Fruit fly (Drosophila melanogaster) whole organism, embryonic: ENCODE measurements around the gene Cpr73D.

ENCODE experiments used
- Adf1 ChIP-seq: fragments of 200-800 bp; sonication (Bioruptor generic); IDR thresholded peaks from 2 replicates; pipeline ENCODE4 v1.3.6; 2022; ENCODE audit warnings: missing biosample characterization, missing genetic modification characterization
- Antp ChIP-seq: fragments of 200-800 bp; sonication (Bioruptor generic); optimal IDR thresholded peaks from 3 replicates; lab custom pipeline; 2016; ENCODE audit warnings: missing biosample characterization, missing genetic modification characterization
- Atf-2 ChIP-seq: fragments of 200-800 bp; sonication (Bioruptor generic); optimal IDR thresholded peaks from 2 replicates; lab custom pipeline; 2016; ENCODE audit warnings: missing biosample characterization, missing genetic modification characterization
- B-H2 ChIP-seq: fragments of 200-800 bp; sonication (Bioruptor generic); optimal IDR thresholded peaks from 2 replicates; lab custom pipeline; 2018; ENCODE audit warnings: missing biosample characterization, mild to moderate bottlenecking, missing genetic modification characterization
- CG10267 ChIP-seq: fragments of 200-800 bp; sonication (Bioruptor generic); optimal IDR thresholded peaks from 2 replicates; lab custom pipeline; 2018; ENCODE audit warnings: missing biosample characterization, mild to moderate bottlenecking, missing genetic modification characterization, moderate library complexity
- CG10462 ChIP-seq: fragments of 200-800 bp; sonication (Bioruptor generic); optimal IDR thresholded peaks from 2 replicates; lab custom pipeline; 2016; ENCODE audit warnings: missing biosample characterization, missing genetic modification characterization
- CG10543 ChIP-seq: fragments of 200-800 bp; sonication (Bioruptor generic); optimal IDR thresholded peaks from 3 replicates; lab custom pipeline; 2017; ENCODE audit warnings: missing biosample characterization, mild to moderate bottlenecking, missing genetic modification characterization, moderate library complexity
- CG12155 ChIP-seq: fragments of 200-800 bp; sonication (Bioruptor generic); optimal IDR thresholded peaks from 3 replicates; lab custom pipeline; 2016; ENCODE audit warnings: missing biosample characterization, missing genetic modification characterization
- CG12659 ChIP-seq: fragments of 200-800 bp; sonication (Bioruptor generic); optimal IDR thresholded peaks from 3 replicates; lab custom pipeline; 2017; ENCODE audit warnings: mild to moderate bottlenecking, missing biosample characterization, missing genetic modification reagents, missing genetic modification characterization
- CG12744 ChIP-seq: fragments of 200-800 bp; sonication (Bioruptor generic); optimal IDR thresholded peaks from 2 replicates; lab custom pipeline; 2016; ENCODE audit warnings: missing biosample characterization, missing genetic modification characterization
- CG13123 ChIP-seq: fragments of 200-800 bp; sonication (Bioruptor generic); optimal IDR thresholded peaks from 2 replicates; lab custom pipeline; 2016; ENCODE audit warnings: missing biosample characterization, missing genetic modification characterization
- CG14667 ChIP-seq: fragments of 200-800 bp; sonication (Bioruptor generic); IDR thresholded peaks from 2 replicates; pipeline ENCODE4 v1.3.6; 2022; ENCODE audit warnings: missing biosample characterization, missing genetic modification characterization
- CG15601 ChIP-seq: fragments of 200-800 bp; sonication (Bioruptor generic); optimal IDR thresholded peaks from 3 replicates; lab custom pipeline; 2019; ENCODE audit warnings: missing biosample characterization, mild to moderate bottlenecking, missing genetic modification characterization, moderate library complexity
- CG17186 ChIP-seq: fragments of 200-800 bp; sonication (Bioruptor generic); optimal IDR thresholded peaks from 3 replicates; lab custom pipeline; 2017; ENCODE audit warnings: missing biosample characterization, missing genetic modification reagents, missing genetic modification characterization
- CG17802 ChIP-seq: fragments of 200-800 bp; sonication (Bioruptor generic); optimal IDR thresholded peaks from 2 replicates; lab custom pipeline; 2018; ENCODE audit warnings: missing biosample characterization, mild to moderate bottlenecking, missing genetic modification characterization, moderate library complexity
- CG18476 ChIP-seq: fragments of 200-800 bp; sonication (Bioruptor generic); optimal IDR thresholded peaks from 2 replicates; lab custom pipeline; 2016; ENCODE audit warnings: missing biosample characterization, mild to moderate bottlenecking, missing genetic modification characterization
- CG18764 ChIP-seq: fragments of 200-800 bp; sonication (Bioruptor generic); optimal IDR thresholded peaks from 3 replicates; lab custom pipeline; 2016; ENCODE audit warnings: missing biosample characterization, missing genetic modification characterization
- CG30403 ChIP-seq: fragments of 200-800 bp; sonication (Bioruptor generic); optimal IDR thresholded peaks from 3 replicates; lab custom pipeline; 2016; ENCODE audit warnings: missing biosample characterization, missing genetic modification characterization
- CG31365 ChIP-seq: fragments of 200-800 bp; sonication (Bioruptor generic); optimal IDR thresholded peaks from 2 replicates; lab custom pipeline; 2018; ENCODE audit warnings: missing biosample characterization, mild to moderate bottlenecking, missing genetic modification characterization
- CG32532 ChIP-seq: fragments of 200-800 bp; sonication (Bioruptor generic); IDR thresholded peaks from 2 replicates; pipeline ENCODE4 v1.3.6; 2022; ENCODE audit warnings: missing biosample characterization, missing genetic modification characterization
- CG4404 ChIP-seq: fragments of 200-800 bp; sonication (Bioruptor generic); IDR thresholded peaks from 2 replicates; pipeline ENCODE4 v1.3.6; 2022; ENCODE audit warnings: missing biosample characterization, missing genetic modification characterization
- CG6683 ChIP-seq: fragments of 200-800 bp; sonication (Bioruptor generic); optimal IDR thresholded peaks from 2 replicates; lab custom pipeline; 2017; ENCODE audit warnings: missing biosample characterization, mild to moderate bottlenecking, missing genetic modification characterization, missing genetic modification reagents
- CG7357 ChIP-seq: fragments of 200-800 bp; sonication (Bioruptor generic); IDR thresholded peaks from 3 replicates; pipeline ENCODE4 v1.3.6; 2022; ENCODE audit warnings: missing biosample characterization, missing genetic modification characterization
- CG9609 ChIP-seq: fragments of 200-800 bp; sonication (Bioruptor generic); optimal IDR thresholded peaks from 3 replicates; lab custom pipeline; 2016; ENCODE audit warnings: missing biosample characterization, missing genetic modification characterization
- CG9727 ChIP-seq: fragments of 200-800 bp; sonication (Bioruptor generic); optimal IDR thresholded peaks from 3 replicates; lab custom pipeline; 2017; ENCODE audit warnings: missing biosample characterization, mild to moderate bottlenecking, missing genetic modification characterization
- Dip3 ChIP-seq: fragments of 200-800 bp; sonication (Bioruptor generic); optimal IDR thresholded peaks from 3 replicates; lab custom pipeline; 2016; ENCODE audit warnings: missing biosample characterization, missing genetic modification characterization
- Dref ChIP-seq: fragments of 200-800 bp; sonication (Bioruptor generic); IDR thresholded peaks from 2 replicates; pipeline ENCODE4 v1.3.6; 2022; ENCODE audit warnings: missing biosample characterization, missing genetic modification characterization
- Fer1 ChIP-seq: fragments of 200-800 bp; sonication (Bioruptor generic); optimal IDR thresholded peaks from 2 replicates; lab custom pipeline; 2017; ENCODE audit warnings: missing biosample characterization, mild to moderate bottlenecking, missing genetic modification characterization
- Fer2 ChIP-seq: fragments of 200-800 bp; sonication (Bioruptor generic); optimal IDR thresholded peaks from 2 replicates; lab custom pipeline; 2018; ENCODE audit warnings: missing biosample characterization, mild to moderate bottlenecking, missing genetic modification characterization, moderate library complexity
- HLH54F ChIP-seq: fragments of 200-800 bp; sonication (Bioruptor generic); optimal IDR thresholded peaks from 3 replicates; lab custom pipeline; 2016; ENCODE audit warnings: missing biosample characterization, missing genetic modification characterization
- Hey ChIP-seq: fragments of 200-800 bp; sonication (Bioruptor generic); optimal IDR thresholded peaks from 3 replicates; lab custom pipeline; 2018; ENCODE audit warnings: missing biosample characterization, mild to moderate bottlenecking, missing genetic modification characterization
- Hmx ChIP-seq: fragments of 200-800 bp; sonication (Bioruptor generic); optimal IDR thresholded peaks from 2 replicates; lab custom pipeline; 2016; ENCODE audit warnings: missing biosample characterization, missing genetic modification characterization
- Hr51 ChIP-seq, 2 experiments: fragments of 200-800 bp; sonication (Bioruptor generic); optimal IDR thresholded peaks; 2 replicates in 1 of 2; 3 replicates in 1 of 2; lab custom pipeline; 2016 to 2018; ENCODE audit warnings: missing biosample characterization in 2 of 2, missing genetic modification characterization in 2 of 2, mild to moderate bottlenecking in 1 of 2, moderate library complexity in 1 of 2
- Kr ChIP-seq: fragments of 200-800 bp; sonication (Bioruptor generic); optimal IDR thresholded peaks from 2 replicates; lab custom pipeline; 2017; ENCODE audit warnings: missing biosample characterization, mild to moderate bottlenecking, missing genetic modification characterization
- Med ChIP-seq: fragments of 200-800 bp; sonication (Bioruptor generic); peaks from one replicate; lab custom pipeline; 2016; ENCODE audit warnings: missing biosample characterization, missing genetic modification characterization, mild to moderate bottlenecking, inconsistent platforms, moderate library complexity
- Mrtf ChIP-seq: fragments of 200-800 bp; sonication (Bioruptor generic); IDR thresholded peaks from 3 replicates; pipeline ENCODE4 v1.3.6; 2022; ENCODE audit warnings: missing biosample characterization, missing genetic modification characterization
- NfI ChIP-seq: fragments of 200-800 bp; sonication (Bioruptor generic); optimal IDR thresholded peaks from 3 replicates; lab custom pipeline; 2018; ENCODE audit warnings: missing biosample characterization, mild to moderate bottlenecking, missing genetic modification characterization, moderate library complexity
- Optix ChIP-seq: fragments of 200-800 bp; sonication (Bioruptor generic); IDR thresholded peaks from 3 replicates; pipeline ENCODE4 v1.3.6; 2022; ENCODE audit warnings: missing biosample characterization, missing genetic modification characterization
- Ptx1 ChIP-seq: fragments of 200-800 bp; sonication (Bioruptor generic); IDR thresholded peaks from 2 replicates; pipeline ENCODE4 v1.3.6; 2022; ENCODE audit warnings: missing biosample characterization, missing genetic modification characterization
- Rfx ChIP-seq: fragments of 200-800 bp; sonication (Bioruptor generic); IDR thresholded peaks from 2 replicates; pipeline ENCODE4 v1.3.6; 2022; ENCODE audit warnings: missing biosample characterization, missing genetic modification characterization
- Sox102F ChIP-seq: fragments of 200-800 bp; sonication (Bioruptor generic); optimal IDR thresholded peaks from 2 replicates; lab custom pipeline; 2018; ENCODE audit warnings: missing biosample characterization, mild to moderate bottlenecking, missing genetic modification characterization, moderate library complexity
- Taf1 ChIP-seq: fragments of 200-800 bp; sonication (Bioruptor generic); IDR thresholded peaks from 2 replicates; pipeline ENCODE4 v1.3.6; 2022; ENCODE audit warnings: missing biosample characterization, missing genetic modification characterization
- bbx ChIP-seq: fragments of 200-800 bp; sonication (Bioruptor generic); IDR thresholded peaks from 2 replicates; pipeline ENCODE4 v1.3.6; 2022; ENCODE audit warnings: missing biosample characterization, missing genetic modification characterization; ENCODE audit not compliant: partially characterized antibody
- chm ChIP-seq: fragments of 200-800 bp; sonication (Bioruptor generic); IDR thresholded peaks from 2 replicates; pipeline ENCODE4 v1.3.6; 2022; ENCODE audit warnings: missing biosample characterization, missing genetic modification characterization
- gem ChIP-seq: fragments of 200-800 bp; sonication (Bioruptor generic); optimal IDR thresholded peaks from 2 replicates; lab custom pipeline; 2019; ENCODE audit warnings: missing biosample characterization, mild to moderate bottlenecking, missing genetic modification characterization, moderate library complexity
- inv ChIP-seq: fragments of 200-800 bp; sonication (Bioruptor generic); IDR thresholded peaks from 2 replicates; pipeline ENCODE4 v1.3.6; 2022; ENCODE audit warnings: missing biosample characterization, missing genetic modification characterization; ENCODE audit not compliant: partially characterized antibody
- mld ChIP-seq: fragments of 200-800 bp; sonication (Bioruptor generic); IDR thresholded peaks from 3 replicates; pipeline ENCODE4 v1.3.6; 2022; ENCODE audit warnings: missing biosample characterization, missing genetic modification characterization; ENCODE audit not compliant: partially characterized antibody
- sens ChIP-seq: fragments of 200-800 bp; sonication (Bioruptor generic); peaks from one replicate; lab custom pipeline; 2016; ENCODE audit warnings: missing biosample characterization, missing genetic modification characterization
- stwl ChIP-seq: fragments of 200-800 bp; sonication (Bioruptor generic); optimal IDR thresholded peaks from 3 replicates; lab custom pipeline; 2018; ENCODE audit warnings: missing biosample characterization, mild to moderate bottlenecking, missing genetic modification characterization, moderate library complexity
- tna ChIP-seq: fragments of 200-800 bp; sonication (Bioruptor generic); IDR thresholded peaks from 2 replicates; pipeline ENCODE4 v1.3.6; 2022; ENCODE audit warnings: missing biosample characterization, missing genetic modification characterization; ENCODE audit not compliant: partially characterized antibody
- tup ChIP-seq: fragments of 200-800 bp; sonication (Bioruptor generic); optimal IDR thresholded peaks from 2 replicates; lab custom pipeline; 2016; ENCODE audit warnings: missing biosample characterization, mild to moderate bottlenecking, missing genetic modification characterization, moderate library complexity

Cpr73D gene

DNA sequence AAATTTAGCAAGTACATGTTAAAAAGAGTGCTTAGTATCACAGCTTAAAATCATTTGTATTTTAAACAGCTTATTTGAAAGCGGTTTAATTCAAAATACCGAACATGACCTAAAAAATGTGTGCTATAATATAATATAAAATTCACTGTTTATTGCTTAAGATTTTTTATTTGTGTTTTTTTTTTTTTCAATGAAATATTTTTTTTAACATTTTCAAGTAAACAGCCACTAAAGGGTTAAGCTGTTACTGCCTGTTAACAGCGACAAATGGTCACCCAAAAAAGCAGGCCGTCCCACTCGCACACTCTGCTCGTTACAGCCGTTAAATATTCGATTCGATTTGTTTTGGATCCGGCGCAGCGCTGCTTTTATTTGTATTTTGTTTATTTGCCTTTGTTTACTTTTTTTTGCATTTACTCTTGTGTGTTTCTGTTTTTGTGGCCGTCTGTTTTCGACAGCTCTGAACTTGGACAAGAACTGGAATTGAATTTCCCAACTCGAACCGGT is 17.2 kb upstream of the Cpr73D start (continued):
- TF ChIP-seq CG4404 (GFP tag; lab: Robert Waterston, UW): no peak
- no peak for TF ChIP-seq inv (GFP tag; lab: Robert Waterston, UW)
- TF ChIP-seq HLH54F (GFP tag; lab: Kevin White, UChicago): no peak
- TF ChIP-seq CG17186 (GFP tag; lab: Kevin White, UChicago): no peak
- TF ChIP-seq CG31365 (tag; lab: Kevin White, UChicago): peak; percentile 2
- TF ChIP-seq CG30403 (GFP tag; lab: Kevin White, UChicago): peak; percentile 1
- TF ChIP-seq gem: peak; percentile 2
- no peak for TF ChIP-seq tna (GFP tag; lab: Robert Waterston, UW)
- TF ChIP-seq CG9609 (GFP tag; lab: Kevin White, UChicago): no peak
- peak; percentile 66 for TF ChIP-seq Adf1 (GFP tag; lab: Robert Waterston, UW)
- TF ChIP-seq bbx (GFP tag; lab: Robert Waterston, UW): no peak
- TF ChIP-seq CG7357: no peak
- TF ChIP-seq Optix: no peak
- TF ChIP-seq CG12659: no peak
- no peak for TF ChIP-seq CG15601 (tag; lab: Kevin White, UChicago)
- TF ChIP-seq Hr51 (GFP tag; optimal IDR thresholded peaks at IDR 0.05; lab: Kevin White, UChicago): peak in 1 of 2 experiments; percentile 5
- peak; percentile 13 for TF ChIP-seq Fer1
- no peak; the same call in 1 of the 2 replicates for TF ChIP-seq CG32532
- TF ChIP-seq stwl: no peak
- TF ChIP-seq CG12155 (GFP tag; lab: Kevin White, UChicago): no peak
- no peak for TF ChIP-seq Dip3 (GFP tag; lab: Kevin White, UChicago)
- no peak for TF ChIP-seq Hey
- no peak for TF ChIP-seq CG17802
- TF ChIP-seq CG13123 (GFP tag; lab: Kevin White, UChicago): no peak
- no peak for TF ChIP-seq CG18764 (GFP tag; lab: Kevin White, UChicago)
- TF ChIP-seq Mrtf (GFP tag; lab: Robert Waterston, UW): no peak
- no peak for TF ChIP-seq chm
- no peak for TF ChIP-seq B-H2 (GFP tag; lab: Kevin White, UChicago)
- no peak for TF ChIP-seq Antp (GFP tag; lab: Kevin White, UChicago)
- TF ChIP-seq CG10543 (GFP tag; lab: Kevin White, UChicago): no peak
- no peak for TF ChIP-seq CG18476
- no peak for TF ChIP-seq Hmx (GFP tag; lab: Kevin White, UChicago)
- TF ChIP-seq mld (GFP tag; lab: Robert Waterston, UW): no peak
- no peak for TF ChIP-seq Taf1 (GFP tag; lab: Robert Waterston, UW)
- TF ChIP-seq CG9727: no peak
- TF ChIP-seq CG12744 (GFP tag; lab: Kevin White, UChicago): no peak
- TF ChIP-seq Kr (GFP tag; lab: Kevin White, UChicago): no peak
- TF ChIP-seq NfI (GFP tag; lab: Kevin White, UChicago): no peak
- peak; percentile 15 for TF ChIP-seq Sox102F (GFP tag; lab: Kevin White, UChicago)
- no peak for TF ChIP-seq Med (GFP tag; lab: Kevin White, UChicago)
- no peak for TF ChIP-seq Rfx
- TF ChIP-seq Ptx1 (GFP tag; lab: Robert Waterston, UW): no peak
- TF ChIP-seq Dref (GFP tag; lab: Robert Waterston, UW): no peak
- no peak for TF ChIP-seq CG6683 (GFP tag; lab: Kevin White, UChicago)
- TF ChIP-seq Fer2 (tag; lab: Kevin White, UChicago): no peak
- no peak for TF ChIP-seq Atf-2 (GFP tag; lab: Kevin White, UChicago)
- no peak for TF ChIP-seq CG10267 (tag; lab: Kevin White, UChicago)
- TF ChIP-seq tup (GFP tag; lab: Kevin White, UChicago): no peak
- peak; percentile 41 for TF ChIP-seq sens
- no peak for TF ChIP-seq CG10462
- TF ChIP-seq CG14667 (GFP tag; lab: Robert Waterston, UW): no peak
